Fruit fly (Drosophila melanogaster) whole organism, embryonic: Measurements from ENCODE around the gene Dic2.
A peak's percentile ranks its signal among the peaks of the same experiment; 100 is the strongest.

Experiments
- CG6654 ChIP-seq: fragments of 200-800 bp; sonication (Bioruptor generic); optimal IDR thresholded peaks from 2 replicates; lab custom pipeline; 2017; ENCODE audit warnings: missing biosample characterization, mild to moderate bottlenecking, missing genetic modification characterization

Dic2 gene

dm6 chr3R:20464267-20464768 is 36.9 kb downstream of the Dic2 start (continued):
- peak; percentile 89 for TF ChIP-seq CG6654 (GFP tag; lab: Kevin White, UChicago)
